Worm (Caenorhabditis elegans) whole organism, early embryonic: ENCODE results near the gene VC5.2.

Experiments used
- F13C5.2 ChIP-seq: sonication (generic microtip); optimal IDR thresholded peaks from 2 replicates; lab custom pipeline; 2017; ENCODE audit warnings: mild to moderate bottlenecking, missing genetic modification characterization, inconsistent platforms, missing compliant biosample characterization
- ama-1 ChIP-seq: fragments of 150-350 bp; optimal IDR thresholded peaks from 2 replicates; lab custom pipeline; 2014
- ceh-13 ChIP-seq: fragments of 200-800 bp; sonication (Bioruptor generic); optimal IDR thresholded peaks from 2 replicates; lab custom pipeline; 2018; ENCODE audit warnings: mild to moderate bottlenecking, missing genetic modification characterization, missing compliant biosample characterization
- ceh-36 ChIP-seq: sonication (generic microtip); optimal IDR thresholded peaks from 2 replicates; lab custom pipeline; 2016; ENCODE audit warnings: missing genetic modification characterization, inconsistent platforms, missing compliant biosample characterization
- ets-7 ChIP-seq: sonication (generic microtip); optimal IDR thresholded peaks from 2 replicates; lab custom pipeline; 2016; ENCODE audit warnings: missing genotype, missing genetic modification characterization, missing compliant biosample characterization
- flt-1 ChIP-seq: fragments of 200-800 bp; sonication (Bioruptor generic); IDR thresholded peaks from 2 replicates; pipeline ENCODE4 v1.3.6; 2022; ENCODE audit warnings: missing genetic modification characterization, missing compliant biosample characterization
- scrt-1 ChIP-seq: fragments of 200-800 bp; sonication (Bioruptor generic); IDR thresholded peaks from 2 replicates; pipeline ENCODE4 v1.3.6; 2022; ENCODE audit warnings: missing genetic modification characterization, missing compliant biosample characterization
- tbx-37 ChIP-seq: fragments of 200-800 bp; sonication (Bioruptor generic); conservative IDR thresholded peaks from 2 replicates; pipeline ENCODE4 v1.3.6; 2022; ENCODE audit warnings: missing genetic modification reagents, missing genetic modification characterization, missing compliant biosample characterization
- tra-4 ChIP-seq: sonication (generic microtip); optimal IDR thresholded peaks from 2 replicates; lab custom pipeline; 2017; ENCODE audit warnings: missing genetic modification characterization, missing compliant biosample characterization

ce11 chrV:7069605-7070004 lies 16.2 kb upstream of the VC5.2 start:
- no peak for TF ChIP-seq ama-1 (lab: Kevin White, UChicago)
- no peak for TF ChIP-seq ceh-36 (tag; lab: Kevin White, UChicago)
- TF ChIP-seq ets-7 (tag; lab: Kevin White, UChicago) = no peak
- no peak for TF ChIP-seq tbx-37 (GFP tag; lab: Robert Waterston, UW)
- TF ChIP-seq flt-1 (GFP tag; lab: Robert Waterston, UW) = no peak
- no peak for TF ChIP-seq tra-4 (tag; lab: Kevin White, UChicago)
- TF ChIP-seq scrt-1 (GFP tag; lab: Robert Waterston, UW) = no peak
- no peak for TF ChIP-seq F13C5.2 (tag; lab: Kevin White, UChicago)
- TF ChIP-seq ceh-13 (GFP tag; lab: Kevin White, UChicago) = no peak
